Worm (Caenorhabditis elegans): Measurements from ENCODE around the gene hum-2.

The hum-2 gene

DNA sequence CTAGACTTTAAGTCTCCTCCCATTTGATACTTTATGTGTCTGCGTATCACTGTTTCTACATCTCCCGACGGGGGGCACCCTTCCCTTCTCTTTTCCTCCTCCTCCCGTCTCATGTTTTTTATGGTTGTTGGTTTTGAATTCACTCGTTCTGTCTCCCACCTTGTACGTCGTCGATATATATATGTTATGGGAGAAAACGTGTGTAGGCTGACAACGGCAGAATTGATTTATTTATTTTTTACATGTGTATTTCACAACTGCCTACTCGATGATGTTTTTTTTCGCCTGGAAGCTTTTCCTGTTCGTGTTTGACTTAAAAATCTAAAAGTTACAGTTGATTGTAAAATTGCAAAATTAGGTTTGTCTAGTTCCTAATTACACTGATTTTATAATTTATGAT lies 56.5 kb downstream of the hum-2 start:
- no peak for TF ChIP-seq T23F11.4 (GFP tag; optimal IDR thresholded peaks at IDR 0.05)
- peak; percentile 15 for TF ChIP-seq ceh-34 (tag; optimal IDR thresholded peaks at IDR 0.05)
- no peak for TF ChIP-seq K09A11.1 (tag; optimal IDR thresholded peaks at IDR 0.05; ENCODE audit: insufficient read depth)
- TF ChIP-seq pros-1 (tag; optimal IDR thresholded peaks at IDR 0.05): no peak
- TF ChIP-seq K02D7.2 (tag; optimal IDR thresholded peaks at IDR 0.05): no peak

DNA sequence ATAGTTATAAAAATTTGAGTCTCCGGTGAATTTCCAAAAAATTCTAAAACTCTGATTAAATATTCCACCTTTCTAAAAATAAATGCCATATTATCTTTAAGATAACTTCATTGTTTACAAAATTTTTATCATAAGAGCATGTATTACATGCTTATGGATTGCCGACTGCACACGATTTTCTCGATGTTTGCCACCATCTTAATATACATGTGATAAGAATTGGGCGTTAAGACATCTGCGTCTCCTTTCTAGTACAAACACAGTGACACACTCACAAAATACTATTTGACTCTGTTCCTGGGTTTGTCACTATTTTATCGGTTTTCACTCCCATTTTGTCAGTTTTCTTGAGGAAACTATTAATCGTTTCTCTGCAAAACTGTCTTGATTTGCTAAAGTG lies 57.1 kb downstream of the hum-2 start:
- TF ChIP-seq pqm-1 (tag; optimal IDR thresholded peaks at IDR 0.05) (peak; percentile 35), ceh-34 (tag; optimal IDR thresholded peaks at IDR 0.05) (no peak), elt-2 (tag; optimal IDR thresholded peaks at IDR 0.05) (peak; percentile 88), pag-3 (tag; optimal IDR thresholded peaks at IDR 0.05; ENCODE audit: borderline replicate concordance) (no peak)

DNA sequence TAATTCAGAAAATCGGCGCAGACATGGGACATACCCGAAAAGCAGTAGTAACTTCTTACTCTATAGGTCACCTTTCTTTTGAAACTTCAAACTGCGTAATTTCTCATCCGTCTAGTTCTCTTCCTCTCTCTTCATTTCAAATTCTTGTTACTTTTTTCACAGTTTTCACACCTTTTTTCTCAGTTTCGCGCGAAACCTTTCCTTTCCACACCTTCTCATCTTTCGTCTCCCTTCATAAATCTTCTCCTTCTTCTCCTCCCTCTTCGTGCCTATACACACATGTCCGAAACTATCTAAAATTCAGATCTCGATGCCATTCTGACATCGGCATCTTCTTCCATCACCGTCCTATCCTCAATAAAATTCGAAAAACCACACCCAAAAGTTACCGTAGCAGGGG lies 57.8 kb downstream of the hum-2 start, which contains the start of gene wdr-62:
Gene wdr-62 (plus strand): TSS at position 301 of the 400 bp plus-strand sequence.
- TF ChIP-seq ceh-22 (tag; optimal IDR thresholded peaks at IDR 0.05) (no peak), K09A11.1 (tag; optimal IDR thresholded peaks at IDR 0.05; ENCODE audit: insufficient read depth) (no peak), lin-11 (tag; optimal IDR thresholded peaks at IDR 0.05) (no peak), odd-2 (tag; optimal IDR thresholded peaks at IDR 0.05) (no peak), tbx-2 (tag; optimal IDR thresholded peaks at IDR 0.05) (no peak), lim-6 (tag; optimal IDR thresholded peaks at IDR 0.05) (no peak), fax-1 (tag; optimal IDR thresholded peaks at IDR 0.05) (no peak), ceh-14 (tag; optimal IDR thresholded peaks at IDR 0.05) (no peak), ceh-45 (GFP tag; IDR thresholded peaks at IDR 0.05) (no peak), ceh-34 (tag; optimal IDR thresholded peaks at IDR 0.05) (no peak), rnt-1 (tag; optimal IDR thresholded peaks at IDR 0.05) (no peak), elt-4 (tag; optimal IDR thresholded peaks at IDR 0.05) (no peak), unc-42 (tag; optimal IDR thresholded peaks at IDR 0.05) (no peak), ets-4 (tag; optimal IDR thresholded peaks at IDR 0.05) (no peak), unc-86 (tag; optimal IDR thresholded peaks at IDR 0.05) (no peak), dve-1 (tag; optimal IDR thresholded peaks at IDR 0.05) (no peak), pat-9 (tag; optimal IDR thresholded peaks at IDR 0.05) (no peak)

DNA sequence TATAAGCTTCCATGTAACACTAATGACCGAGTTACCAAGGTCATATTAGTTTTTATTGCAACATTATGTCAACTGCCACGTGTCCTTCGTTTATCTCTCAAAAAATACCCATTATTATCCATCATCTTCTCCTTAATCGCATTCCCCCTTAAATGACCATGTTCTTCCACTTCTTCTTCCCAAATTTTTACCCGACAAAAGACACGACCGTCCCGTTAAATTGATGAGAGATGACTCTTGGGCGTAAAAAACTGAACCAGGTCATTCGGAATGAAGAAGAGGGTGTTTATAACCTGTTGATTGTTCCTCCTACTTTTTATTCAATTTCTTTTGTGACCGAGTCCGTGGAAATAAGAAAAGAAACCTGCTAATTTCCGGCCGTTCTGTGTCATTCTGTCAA lies 58.6 kb downstream of the hum-2 start:
- no peak for TF ChIP-seq pqm-1 (tag; optimal IDR thresholded peaks at IDR 0.05)

All from whole organism, late embryonic.